Fruit fly (Drosophila melanogaster): ENCODE results near the gene hh.

Gene hh

dm6 chr3R:23149021-23149571 is 7.4 kb upstream of the hh start (continued):
- TF ChIP-seq CG34224 (GFP tag; IDR thresholded peaks at IDR 0.05; ENCODE audit: partially characterized antibody) (no peak), CG31388 (GFP tag; optimal IDR thresholded peaks at IDR 0.05) (no peak), esg (GFP tag; conservative IDR thresholded peaks at IDR 0.05) (no peak), CG30020 (tag; optimal IDR thresholded peaks at IDR 0.05) (no peak), NFAT (GFP tag; IDR thresholded peaks at IDR 0.05) (no peak), CG13123 (GFP tag; optimal IDR thresholded peaks at IDR 0.05) (no peak), cg (GFP tag; optimal IDR thresholded peaks at IDR 0.05) (no peak), HmgD (GFP tag; optimal IDR thresholded peaks at IDR 0.05) (no peak), HHEX (GFP tag; optimal IDR thresholded peaks at IDR 0.05) (no peak), CG6689 (GFP tag; IDR thresholded peaks at IDR 0.05) (peak; percentile 48; the same call in 1 of the 2 replicates), TFAM (GFP tag; optimal IDR thresholded peaks at IDR 0.05) (no peak), CG2202 (tag; optimal IDR thresholded peaks at IDR 0.05) (peak; percentile 8), CG1233 (GFP tag; optimal IDR thresholded peaks at IDR 0.05) (no peak), bab2 (GFP tag; optimal IDR thresholded peaks at IDR 0.05) (no peak), tll (GFP tag; optimal IDR thresholded peaks at IDR 0.05) (peak in 1 of 2 experiments; percentile 11), CG18476 (GFP tag; optimal IDR thresholded peaks at IDR 0.05) (no peak), unc-4 (GFP tag; IDR thresholded peaks at IDR 0.05; ENCODE audit: partially characterized antibody) (no peak), cad (GFP tag; optimal IDR thresholded peaks at IDR 0.05) (no peak), repo (GFP tag; optimal IDR thresholded peaks at IDR 0.05) (no peak), kay (GFP tag; optimal IDR thresholded peaks at IDR 0.05) (no peak), Hr78 (GFP tag; optimal IDR thresholded peaks at IDR 0.05) (no peak), CG13296 (GFP tag; optimal IDR thresholded peaks at IDR 0.05) (no peak), H15 (GFP tag; IDR thresholded peaks at IDR 0.05) (no peak), sna (GFP tag; IDR thresholded peaks at IDR 0.05; ENCODE audit: partially characterized antibody) (no peak), bowl (GFP tag; IDR thresholded peaks at IDR 0.05) (no peak), CG5180 (GFP tag; optimal IDR thresholded peaks at IDR 0.05) (no peak), E2f1 (GFP tag; IDR thresholded peaks at IDR 0.05) (no peak), E2f2 (GFP tag; IDR thresholded peaks at IDR 0.05) (0 out of 2 replicates have a peak, but pooled peaks have one; percentile 7), CG10959 (GFP tag; IDR thresholded peaks at IDR 0.05) (peak; percentile 61), jigr1 (GFP tag; IDR thresholded peaks at IDR 0.05) (no peak), CG10979 (tag; optimal IDR thresholded peaks at IDR 0.05) (peak; percentile 78), org-1 (GFP tag; optimal IDR thresholded peaks at IDR 0.05) (no peak), CoRest (tag; optimal IDR thresholded peaks at IDR 0.05) (peak; percentile 24), CG11695 (GFP tag; IDR thresholded peaks at IDR 0.05) (0 out of 3 replicates have a peak, but pooled peaks have one; percentile 25), CG9215 (GFP tag; IDR thresholded peaks at IDR 0.05) (no peak), D19B (GFP tag; optimal IDR thresholded peaks at IDR 0.05) (no peak), ERR (GFP tag; optimal IDR thresholded peaks at IDR 0.05) (no peak), CG1792 (GFP tag; optimal IDR thresholded peaks at IDR 0.05) (no peak), Side (GFP tag; optimal IDR thresholded peaks at IDR 0.05) (no peak), Hr51 (GFP tag; optimal IDR thresholded peaks at IDR 0.05) (no peak), CG3163 (GFP tag; optimal IDR thresholded peaks at IDR 0.05) (no peak), scrt (GFP tag; optimal IDR thresholded peaks at IDR 0.05) (no peak), CG10543 (GFP tag; optimal IDR thresholded peaks at IDR 0.05) (no peak), gsb (GFP tag; IDR thresholded peaks at IDR 0.05) (no peak), bigmax (GFP tag; optimal IDR thresholded peaks at IDR 0.05) (no peak), aop (GFP tag; IDR thresholded peaks at IDR 0.05) (no peak), CG6683 (GFP tag; optimal IDR thresholded peaks at IDR 0.05) (no peak), Oaz (GFP tag; IDR thresholded peaks at IDR 0.05) (no peak), ftz-f1 (GFP tag; optimal IDR thresholded peaks at IDR 0.05) (no peak), BEAF-32 (GFP tag; optimal IDR thresholded peaks at IDR 0.05) (no peak)

All from whole organism, embryonic.